Worm (Caenorhabditis elegans) whole organism, mixed stage, embryonic: Measurements from ENCODE around the gene npr-36.

Experiments used
- bed-3 ChIP-seq: fragments of 200-800 bp; sonication (Bioruptor generic); optimal IDR thresholded peaks from 3 replicates; lab custom pipeline; 2018; ENCODE audit warnings: mild to moderate bottlenecking, missing genetic modification characterization, moderate library complexity, missing compliant biosample characterization
- lin-13 ChIP-seq: fragments of 150-350 bp; optimal IDR thresholded peaks from 2 replicates; lab custom pipeline; 2014; ENCODE audit warnings: missing biosample characterization, missing genetic modification characterization
- lsy-2 ChIP-seq: fragments of 150-350 bp; optimal IDR thresholded peaks from 2 replicates; lab custom pipeline; 2014; ENCODE audit warnings: missing biosample characterization, missing genetic modification characterization
- nhr-76 ChIP-seq: sonication (generic microtip); optimal IDR thresholded peaks from 2 replicates; lab custom pipeline; 2017; ENCODE audit warnings: missing biosample characterization, missing genetic modification characterization
- unc-62 ChIP-seq: fragments of 150-350 bp; optimal IDR thresholded peaks from 2 replicates; lab custom pipeline; 2014; ENCODE audit warnings: missing biosample characterization, missing genetic modification reagents, missing genetic modification characterization

- TF ChIP-seq lin-13 (tag; lab: Kevin White, UChicago) (no peak), nhr-76 (no peak), unc-62 (no peak), lsy-2 (tag; lab: Kevin White, UChicago) (no peak), bed-3 (GFP tag; lab: Kevin White, UChicago) (no peak)
Observed at ce11 chrX:17338944-17339343, 20.6 kb upstream of the npr-36 start.
